In genomic region chrX:7569685-7570518, ce11 we compare ENCODE assay signal across 2 worm cellular contexts.
TF ChIP-seq lines count a peak whose summit lies in the region.

apy-1 (minus strand) TSS chrX:7569722.

TF ChIP-seq in whole organism, L1 larva, 84 proteins besides CTCF, POLR2A, EP300 and RAD21 (continued from another document):
- TF ChIP-seq snu-23 (GFP tag; optimal IDR thresholded peaks at IDR 0.05; lab: Kevin White, UChicago) (peak; percentile 23), C04F5.9 (tag; optimal IDR thresholded peaks at IDR 0.05; lab: Kevin White, UChicago) (peak; percentile 23), nhr-90 (tag; optimal IDR thresholded peaks at IDR 0.05; lab: Kevin White, UChicago; ENCODE audit: poor library complexity) (peak; percentile 20), elt-3 (tag; optimal IDR thresholded peaks at IDR 0.05; lab: Kevin White, UChicago) (no peak), lir-3 (tag; optimal IDR thresholded peaks at IDR 0.05; lab: Kevin White, UChicago; ENCODE audit: poor library complexity) (peak; percentile 61), C34B4.2 (tag; optimal IDR thresholded peaks at IDR 0.05; lab: Kevin White, UChicago) (no peak), skn-1 (tag; optimal IDR thresholded peaks at IDR 0.05; lab: Kevin White, UChicago) (no peak), xbp-1 (tag; optimal IDR thresholded peaks at IDR 0.05; lab: Kevin White, UChicago) (peak; percentile 63), nhr-11 (tag; optimal IDR thresholded peaks at IDR 0.05; lab: Kevin White, UChicago) (no peak), pqm-1 (tag; optimal IDR thresholded peaks at IDR 0.05; lab: Kevin White, UChicago) (no peak), swsn-7 (tag; optimal IDR thresholded peaks at IDR 0.05; lab: Kevin White, UChicago) (peak; percentile 51), mep-1 (tag; optimal IDR thresholded peaks at IDR 0.05; lab: Kevin White, UChicago) (peak; percentile 46), tbx-2 (tag; optimal IDR thresholded peaks at IDR 0.05; lab: Kevin White, UChicago) (peak; percentile 62), ceh-82 (tag; optimal IDR thresholded peaks at IDR 0.05; lab: Kevin White, UChicago) (peak in 2 of 3 experiments; percentile 2 to 3), efl-1 (optimal IDR thresholded peaks at IDR 0.05; lab: Kevin White, UChicago) (no peak), efl-1 (GFP tag; optimal IDR thresholded peaks at IDR 0.05 in 1 of 2; lab: Kevin White, UChicago) (no peak), Y116A8C.19 (tag; optimal IDR thresholded peaks at IDR 0.05; lab: Kevin White, UChicago; ENCODE audit: borderline replicate concordance) (no peak), isw-1 (GFP tag; IDR thresholded peaks at IDR 0.05; lab: Robert Waterston, UW) (no peak), fkh-4 (tag; optimal IDR thresholded peaks at IDR 0.05; lab: Kevin White, UChicago; ENCODE audit: borderline replicate concordance) (peak; percentile 24), C16A3.4 (tag; optimal IDR thresholded peaks at IDR 0.05; lab: Kevin White, UChicago) (no peak), ama-1 (optimal IDR thresholded peaks at IDR 0.05; lab: Kevin White, UChicago) (no peak), lin-14 (GFP tag; optimal IDR thresholded peaks at IDR 0.05; lab: Kevin White, UChicago) (peak; percentile 82), nhr-19 (GFP tag; conservative IDR thresholded peaks at IDR 0.05; lab: Robert Waterston, UW) (peak; percentile 13; the same call in 1 of the 2 replicates), zip-4 (GFP tag; optimal IDR thresholded peaks at IDR 0.05; lab: Kevin White, UChicago) (no peak), unc-98 (GFP tag; IDR thresholded peaks at IDR 0.05; lab: Robert Waterston, UW) (no peak), sup-37 (GFP tag; optimal IDR thresholded peaks at IDR 0.05; lab: Kevin White, UChicago) (no peak), dsc-1 (tag; optimal IDR thresholded peaks at IDR 0.05; lab: Kevin White, UChicago) (peak; percentile 40), hlh-4 (tag; optimal IDR thresholded peaks at IDR 0.05; lab: Kevin White, UChicago) (peak; percentile 29), unc-30 (tag; optimal IDR thresholded peaks at IDR 0.05; lab: Kevin White, UChicago) (no peak), rnt-1 (tag; optimal IDR thresholded peaks at IDR 0.05; lab: Kevin White, UChicago) (peak; percentile 69), blmp-1 (tag; optimal IDR thresholded peaks at IDR 0.05; lab: Kevin White, UChicago) (peak; percentile 27), nhr-20 (tag; optimal IDR thresholded peaks at IDR 0.05; lab: Kevin White, UChicago) (peak; percentile 31)

TF ChIP-seq in whole organism, young adult, 124 proteins besides CTCF, POLR2A, EP300 and RAD21 (continued from another document):
- TF ChIP-seq chd-7 (tag; optimal IDR thresholded peaks at IDR 0.05; lab: Kevin White, UChicago) (no peak), F23B12.7 (tag; optimal IDR thresholded peaks at IDR 0.05; lab: Kevin White, UChicago; ENCODE audit: insufficient read depth) (peak; percentile 10), efl-1 (GFP tag; optimal IDR thresholded peaks at IDR 0.05; lab: Kevin White, UChicago) (no peak), F57A8.1 (GFP tag; optimal IDR thresholded peaks at IDR 0.05; lab: Kevin White, UChicago) (no peak), nhr-179 (tag; optimal IDR thresholded peaks at IDR 0.05; lab: Kevin White, UChicago) (no peak), F22D6.2 (tag; optimal IDR thresholded peaks at IDR 0.05; lab: Kevin White, UChicago) (no peak), ztf-26 (tag; optimal IDR thresholded peaks at IDR 0.05; lab: Kevin White, UChicago) (peak; percentile 14), lin-35 (GFP tag; optimal IDR thresholded peaks at IDR 0.05; lab: Kevin White, UChicago) (no peak), madf-6 (GFP tag; IDR thresholded peaks at IDR 0.05; lab: Robert Waterston, UW) (no peak), ekl-4 (GFP tag; IDR thresholded peaks at IDR 0.05; lab: Robert Waterston, UW) (no peak), lir-1 (GFP tag; conservative IDR thresholded peaks at IDR 0.05; lab: Robert Waterston, UW) (no peak), lin-26 (GFP tag; IDR thresholded peaks at IDR 0.05; lab: Robert Waterston, UW) (no peak), akir-1 (GFP tag; optimal IDR thresholded peaks at IDR 0.05; lab: Kevin White, UChicago) (no peak)
TF ChIP-seq in whole organism, young adult: peak in this region for 8.
